Fruit fly (Drosophila melanogaster) whole organism, adult: ENCODE results near the gene CG3792.

Experiments used
- CG5204 ChIP-seq: fragments of 200-800 bp; sonication (Bioruptor generic); optimal IDR thresholded peaks from 2 replicates; lab custom pipeline; 2016; ENCODE audit warnings: missing biosample characterization, missing genetic modification characterization
- Clk ChIP-seq: fragments of 200-800 bp; sonication (Bioruptor generic); optimal IDR thresholded peaks from 2 replicates; lab custom pipeline; 2017; ENCODE audit warnings: missing biosample characterization, missing genetic modification characterization
- kay ChIP-seq: fragments of 200-800 bp; sonication (Bioruptor generic); peaks from one replicate; lab custom pipeline; 2016; ENCODE audit warnings: missing biosample characterization, missing genetic modification characterization, borderline replicate concordance
- toe ChIP-seq: fragments of 200-800 bp; sonication (Bioruptor generic); optimal IDR thresholded peaks from 2 replicates; lab custom pipeline; 2016; ENCODE audit warnings: missing biosample characterization, missing genetic modification characterization

DNA sequence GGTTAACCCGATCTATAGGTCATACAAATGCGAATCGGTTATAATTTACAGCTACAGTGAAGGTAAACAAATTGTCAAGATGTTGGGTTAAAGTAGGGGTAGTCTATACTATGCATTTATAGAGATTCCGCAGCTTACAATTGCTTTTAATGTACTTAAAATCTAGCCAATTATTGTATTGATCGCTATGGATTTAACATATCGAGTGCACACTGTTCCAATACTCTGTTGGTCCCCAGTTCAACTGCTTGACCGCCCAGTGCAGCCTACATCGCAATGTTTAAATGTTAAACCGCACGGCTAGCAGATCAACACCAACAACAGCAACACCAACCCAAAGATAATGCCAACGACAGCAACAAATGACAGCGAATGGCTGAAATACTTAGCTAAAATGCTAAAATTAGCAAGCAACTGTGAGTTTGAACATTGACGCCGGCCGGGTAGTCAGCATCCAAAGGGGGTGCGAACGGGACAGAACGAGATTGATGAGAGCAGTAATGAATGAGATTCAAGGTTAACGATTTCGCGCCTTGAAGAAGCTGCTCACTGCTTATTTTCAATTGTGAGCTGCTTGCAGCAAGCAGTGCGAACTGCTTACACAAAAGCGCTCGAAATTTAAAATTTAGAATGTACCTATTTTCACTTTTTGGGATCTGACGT lies 23.9 kb downstream of the CG3792 start:
- no peak for TF ChIP-seq CG5204 (GFP tag; lab: Kevin White, UChicago)
- TF ChIP-seq toe (GFP tag; lab: Kevin White, UChicago), result no peak
- TF ChIP-seq kay (GFP tag; lab: Kevin White, UChicago), result peak; percentile 33
- no peak for TF ChIP-seq Clk (GFP tag; lab: Kevin White, UChicago)
